Worm (Caenorhabditis elegans) whole organism, L3 larva: ENCODE data around the gene ZK218.1.

Experiments used
- R02D3.7 ChIP-seq: fragments of 150-350 bp; optimal IDR thresholded peaks from 2 replicates; lab custom pipeline; 2014; ENCODE audit warnings: missing biosample characterization, missing genetic modification characterization
- elt-2 ChIP-seq: sonication (generic microtip); optimal IDR thresholded peaks from 2 replicates; lab custom pipeline; 2016; ENCODE audit warnings: missing genetic modification reagents, mild to moderate bottlenecking, missing genetic modification characterization, missing compliant biosample characterization
- fos-1 ChIP-seq: fragments of 150-350 bp; optimal IDR thresholded peaks from 2 replicates; lab custom pipeline; 2014; ENCODE audit warnings: missing biosample characterization, missing genetic modification characterization
- lin-15B ChIP-seq: fragments of 150-350 bp; optimal IDR thresholded peaks from 2 replicates; lab custom pipeline; 2014; ENCODE audit warnings: missing biosample characterization, missing genetic modification characterization
- nhr-77 ChIP-seq: fragments of 150-350 bp; optimal IDR thresholded peaks from 2 replicates; lab custom pipeline; 2014; ENCODE audit warnings: missing biosample characterization, missing genetic modification characterization
- zag-1 ChIP-seq: fragments of 150-350 bp; optimal IDR thresholded peaks from 2 replicates; lab custom pipeline; 2014; ENCODE audit warnings: missing biosample characterization, missing genetic modification characterization

DNA sequence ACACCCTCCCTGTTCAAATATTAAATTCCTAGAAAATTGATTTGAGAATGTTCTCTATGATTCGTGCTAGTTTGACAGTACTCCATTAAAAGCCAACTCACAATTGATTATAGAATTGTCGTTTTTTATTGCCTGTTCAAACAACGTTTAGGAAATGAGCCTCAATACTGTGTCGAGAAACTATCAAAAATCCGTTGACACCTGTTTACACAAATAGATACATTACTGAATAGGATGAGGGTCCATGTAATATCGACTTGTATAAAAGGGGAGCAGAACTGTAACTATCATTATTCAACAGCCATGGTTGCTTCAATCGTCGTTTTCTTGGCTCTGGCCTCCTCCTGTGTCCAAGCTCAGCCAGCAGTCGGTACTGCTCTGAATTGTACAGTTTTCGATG is 8.5 kb downstream of the ZK218.1 start, which contains the start of gene ZK218.5:
- TF ChIP-seq elt-2 (tag; lab: Kevin White, UChicago): no peak
- TF ChIP-seq nhr-77 (tag; lab: Kevin White, UChicago): no peak
- no peak for TF ChIP-seq lin-15B (tag; lab: Kevin White, UChicago)
- no peak for TF ChIP-seq R02D3.7 (tag; lab: Kevin White, UChicago)
- no peak for TF ChIP-seq fos-1 (tag; lab: Kevin White, UChicago)
- TF ChIP-seq zag-1 (tag; lab: Kevin White, UChicago): no peak
